Worm (Caenorhabditis elegans): ENCODE results near the gene srbc-61.

ce11 chrV:17439406-17439805 lies 37.2 kb upstream of the srbc-61 start, which contains the start of gene srh-154:
- TF ChIP-seq tbp1 (GFP tag; optimal IDR thresholded peaks at IDR 0.05) (no peak), snpc-4 (GFP tag; optimal IDR thresholded peaks at IDR 0.05) (no peak), snpc-4 (tag; optimal IDR thresholded peaks at IDR 0.05) (no peak)
